Worm (Caenorhabditis elegans) whole organism, young adult: Measurements from ENCODE around the gene Y37H2A.10.
A peak's percentile ranks its signal among the peaks of the same experiment; 100 is the strongest.

ENCODE experiments used
- B0019.2 ChIP-seq: fragments of 200-800 bp; sonication (Bioruptor generic); conservative IDR thresholded peaks from 2 replicates; pipeline ENCODE4 v1.3.6; 2022; ENCODE audit warnings: missing genetic modification reagents, missing genetic modification characterization, missing compliant biosample characterization
- F22D6.2 ChIP-seq: sonication (generic microtip); optimal IDR thresholded peaks from 2 replicates; lab custom pipeline; 2016; ENCODE audit warnings: mild to moderate bottlenecking, missing genetic modification characterization, missing compliant biosample characterization
- F23B12.7 ChIP-seq: sonication (generic microtip); optimal IDR thresholded peaks from 2 replicates; lab custom pipeline; 2017; ENCODE audit warnings: missing genetic modification characterization, mild to moderate bottlenecking, missing compliant biosample characterization, antibody characterized with exemption, moderate library complexity; ENCODE audit not compliant: insufficient read depth
- F39B2.1 ChIP-seq: fragments of 200-800 bp; sonication (Bioruptor generic); IDR thresholded peaks from 2 replicates; pipeline ENCODE4 v1.3.6; 2022; ENCODE audit warnings: missing genetic modification reagents, missing genetic modification characterization, missing compliant biosample characterization
- F49E8.2 ChIP-seq: sonication (generic microtip); optimal IDR thresholded peaks from 3 replicates; lab custom pipeline; 2017; ENCODE audit warnings: missing genetic modification characterization, mild to moderate bottlenecking, missing compliant biosample characterization, antibody characterized with exemption, moderate library complexity; ENCODE audit not compliant: insufficient read depth
- F52B5.7 ChIP-seq: sonication (generic microtip); optimal IDR thresholded peaks from 2 replicates; lab custom pipeline; 2016; ENCODE audit warnings: mild to moderate bottlenecking, missing genetic modification characterization, missing compliant biosample characterization
- F55B11.4 ChIP-seq: sonication (generic microtip); optimal IDR thresholded peaks from 2 replicates; lab custom pipeline; 2016; ENCODE audit warnings: missing compliant biosample characterization, missing genetic modification characterization, borderline replicate concordance; ENCODE audit not compliant: insufficient read depth
- F57A8.1 ChIP-seq: fragments of 200-800 bp; sonication (Bioruptor generic); optimal IDR thresholded peaks from 2 replicates; lab custom pipeline; 2018; ENCODE audit warnings: mild to moderate bottlenecking, missing genetic modification characterization, moderate library complexity, missing compliant biosample characterization
- K11D2.4 ChIP-seq: fragments of 200-800 bp; sonication (Bioruptor generic); IDR thresholded peaks from 2 replicates; pipeline ENCODE4 v1.3.6; 2022; ENCODE audit warnings: missing genetic modification reagents, missing genetic modification characterization, missing compliant biosample characterization
- Y95B8A.8 ChIP-seq: fragments of 200-800 bp; sonication (Bioruptor generic); IDR thresholded peaks from 2 replicates; pipeline ENCODE4 v1.3.6; 2022; ENCODE audit warnings: missing genetic modification reagents, missing genetic modification characterization, missing compliant biosample characterization
- ZK185.1 ChIP-seq: sonication (generic microtip); optimal IDR thresholded peaks from 2 replicates; lab custom pipeline; 2016; ENCODE audit warnings: mild to moderate bottlenecking, missing genetic modification characterization, missing compliant biosample characterization; ENCODE audit not compliant: poor library complexity, severe bottlenecking
- ama-1 ChIP-seq, 3 experiments: fragments of 150-350 bp in 1 of 3; sonication (generic microtip) in 2 of 3; optimal IDR thresholded peaks; 2 replicates each; lab custom pipeline; 2014 to 2018; ENCODE audit warnings: missing biosample characterization in 2 of 3, missing genetic modification characterization in 2 of 3, missing genetic modification reagents in 2 of 3
- aptf-2 ChIP-seq: fragments of 200-800 bp; sonication (Bioruptor generic); conservative IDR thresholded peaks from 2 replicates; pipeline ENCODE4 v1.3.6; 2022; ENCODE audit warnings: missing genetic modification reagents, missing genetic modification characterization, missing compliant biosample characterization
- attf-5 ChIP-seq: fragments of 200-800 bp; sonication (Bioruptor generic); optimal IDR thresholded peaks from 2 replicates; lab custom pipeline; 2018; ENCODE audit warnings: mild to moderate bottlenecking, missing genetic modification characterization, missing compliant biosample characterization
- cebp-1 ChIP-seq, 2 experiments: fragments of 200-800 bp in 1 of 2; sonication (Bioruptor generic) in 1 of 2; sonication (generic microtip) in 1 of 2; IDR thresholded peaks in 1 of 2; optimal IDR thresholded peaks in 1 of 2; 2 replicates each; pipeline versions ENCODE4 v1.3.6 to Lab custom; 2017 to 2022; ENCODE audit warnings: missing compliant biosample characterization in 2 of 2, missing genetic modification characterization in 2 of 2, mild to moderate bottlenecking in 1 of 2, missing genetic modification reagents in 1 of 2, moderate library complexity in 1 of 2
- ceh-91 ChIP-seq: fragments of 200-800 bp; sonication (Bioruptor generic); IDR thresholded peaks from 2 replicates; pipeline ENCODE4 v1.3.6; 2022; ENCODE audit warnings: missing genetic modification reagents, missing genetic modification characterization, missing compliant biosample characterization
- chd-7 ChIP-seq: sonication (generic microtip); optimal IDR thresholded peaks from 2 replicates; lab custom pipeline; 2016; ENCODE audit warnings: mild to moderate bottlenecking, missing genetic modification characterization, moderate library complexity, missing compliant biosample characterization
- die-1 ChIP-seq: sonication (generic microtip); optimal IDR thresholded peaks from 2 replicates; lab custom pipeline; 2016; ENCODE audit warnings: missing genotype, mild to moderate bottlenecking, missing genetic modification characterization, missing compliant biosample characterization
- dox-1 ChIP-seq: fragments of 200-800 bp; sonication (Bioruptor generic); IDR thresholded peaks from 2 replicates; pipeline ENCODE4 v1.3.6; 2022; ENCODE audit warnings: missing genetic modification reagents, missing genetic modification characterization, missing compliant biosample characterization
- dpff-1 ChIP-seq: sonication (generic microtip); optimal IDR thresholded peaks from 2 replicates; lab custom pipeline; 2017; ENCODE audit warnings: mild to moderate bottlenecking, missing genetic modification characterization, missing compliant biosample characterization
- dpl-1 ChIP-seq: fragments of 150-350 bp; optimal IDR thresholded peaks from 2 replicates; lab custom pipeline; 2014; ENCODE audit warnings: missing biosample characterization, missing genetic modification reagents, missing genetic modification characterization
- egl-44 ChIP-seq: fragments of 200-800 bp; sonication (Bioruptor generic); IDR thresholded peaks from 2 replicates; pipeline ENCODE4 v1.3.6; 2022; ENCODE audit warnings: missing genetic modification reagents, missing genetic modification characterization, missing compliant biosample characterization
- gei-17 ChIP-seq: fragments of 200-800 bp; sonication (Bioruptor generic); optimal IDR thresholded peaks from 2 replicates; lab custom pipeline; 2018; ENCODE audit warnings: mild to moderate bottlenecking, missing genetic modification characterization, missing compliant biosample characterization
- hmg-20 ChIP-seq: fragments of 200-800 bp; sonication (Bioruptor generic); IDR thresholded peaks from 2 replicates; pipeline ENCODE4 v1.3.6; 2022; ENCODE audit warnings: missing genetic modification reagents, missing genetic modification characterization, missing compliant biosample characterization
- hsf-1 ChIP-seq: fragments of 200-800 bp; sonication (Bioruptor generic); IDR thresholded peaks from 2 replicates; pipeline ENCODE4 v1.3.6; 2022; ENCODE audit warnings: missing genetic modification reagents, missing genetic modification characterization, missing compliant biosample characterization
- lin-35 ChIP-seq, 3 experiments: fragments of 150-350 bp in 2 of 3; sonication (generic microtip) in 1 of 3; optimal IDR thresholded peaks; 2 replicates each; lab custom pipeline; 2014 to 2018; ENCODE audit warnings: missing biosample characterization in 3 of 3, missing genetic modification characterization in 3 of 3, missing genetic modification reagents in 3 of 3
- lin-54 ChIP-seq: fragments of 200-800 bp; sonication (Bioruptor generic); optimal IDR thresholded peaks from 2 replicates; lab custom pipeline; 2018; ENCODE audit warnings: mild to moderate bottlenecking, missing genetic modification characterization, missing compliant biosample characterization
- madf-8 ChIP-seq: fragments of 200-800 bp; sonication (Bioruptor generic); conservative IDR thresholded peaks from 2 replicates; pipeline ENCODE4 v1.3.6; 2022; ENCODE audit warnings: missing genetic modification reagents, missing genetic modification characterization, missing compliant biosample characterization
- mel-28 ChIP-seq: sonication (generic microtip); optimal IDR thresholded peaks from 2 replicates; lab custom pipeline; 2016; ENCODE audit warnings: borderline replicate concordance, mild to moderate bottlenecking, missing genetic modification characterization, missing compliant biosample characterization
- nhr-120 ChIP-seq: fragments of 200-800 bp; sonication (Bioruptor generic); IDR thresholded peaks from 2 replicates; pipeline ENCODE4 v1.3.6; 2022; ENCODE audit warnings: missing genetic modification characterization, missing compliant biosample characterization
- nhr-80 ChIP-seq: sonication (generic microtip); optimal IDR thresholded peaks from 2 replicates; lab custom pipeline; 2016; ENCODE audit warnings: missing genetic modification characterization, missing compliant biosample characterization
- pbrm-1 ChIP-seq: fragments of 200-800 bp; sonication (Bioruptor generic); IDR thresholded peaks from 2 replicates; pipeline ENCODE4 v1.3.6; 2022; ENCODE audit warnings: missing genetic modification reagents, missing genetic modification characterization, missing compliant biosample characterization
- pha-4 ChIP-seq: fragments of 150-350 bp; sonication (generic microtip); optimal IDR thresholded peaks from 2 replicates; lab custom pipeline; 2014; ENCODE audit warnings: missing biosample characterization, missing genetic modification reagents, missing genetic modification characterization
- rcor-1 ChIP-seq: fragments of 200-800 bp; sonication (Bioruptor generic); IDR thresholded peaks from 2 replicates; pipeline ENCODE4 v1.3.6; 2022; ENCODE audit warnings: missing genetic modification reagents, missing genetic modification characterization, missing compliant biosample characterization
- rec-8 ChIP-seq, 2 experiments: sonication (generic microtip); optimal IDR thresholded peaks; 2 replicates each; lab custom pipeline; 2016; ENCODE audit warnings: mild to moderate bottlenecking in 2 of 2, missing genetic modification characterization in 2 of 2, missing genetic modification reagents in 2 of 2, missing genotype in 2 of 2, missing biosample characterization in 1 of 2, missing compliant biosample characterization in 1 of 2, moderate library complexity in 1 of 2
- repo-1 ChIP-seq: sonication (generic microtip); optimal IDR thresholded peaks from 2 replicates; lab custom pipeline; 2017; ENCODE audit warnings: mild to moderate bottlenecking, missing genetic modification characterization, missing compliant biosample characterization
- rpc-1 ChIP-seq, 2 experiments: fragments of 150-350 bp in 1 of 2; sonication (generic microtip) in 1 of 2; optimal IDR thresholded peaks; 2 replicates each; lab custom pipeline; 2014 to 2018; ENCODE audit warnings: missing biosample characterization in 1 of 2, missing genetic modification characterization in 1 of 2, missing genetic modification reagents in 1 of 2, missing genotype in 1 of 2
- tbx-9 ChIP-seq: sonication (generic microtip); optimal IDR thresholded peaks from 2 replicates; lab custom pipeline; 2016; ENCODE audit warnings: borderline replicate concordance, missing genetic modification characterization, inconsistent platforms, missing compliant biosample characterization
- unc-130 ChIP-seq: sonication (generic microtip); optimal IDR thresholded peaks from 2 replicates; lab custom pipeline; 2016; ENCODE audit warnings: missing genetic modification reagents, missing genetic modification characterization, missing compliant biosample characterization
- zfh-2 ChIP-seq: fragments of 200-800 bp; sonication (Bioruptor generic); conservative IDR thresholded peaks from 2 replicates; pipeline ENCODE4 v1.3.6; 2022; ENCODE audit warnings: missing genetic modification reagents, missing genetic modification characterization, missing compliant biosample characterization

Y37H2A.10 gene

ce11 chrV:18144442-18144841, 5.6 kb downstream of the Y37H2A.10 start:
- TF ChIP-seq dpff-1 (tag; lab: Kevin White, UChicago), result no peak
- no peak for TF ChIP-seq aptf-2 (GFP tag; lab: Robert Waterston, UW)
- no peak for TF ChIP-seq ZK185.1
- no peak for TF ChIP-seq nhr-120 (GFP tag; lab: Robert Waterston, UW)
- TF ChIP-seq die-1, result no peak
- no peak for TF ChIP-seq K11D2.4 (GFP tag; lab: Robert Waterston, UW)
- TF ChIP-seq zfh-2 (GFP tag; lab: Robert Waterston, UW), result no peak
- no peak for TF ChIP-seq mel-28 (tag; lab: Kevin White, UChicago)
- TF ChIP-seq F23B12.7 (tag; lab: Kevin White, UChicago), result no peak
- TF ChIP-seq F55B11.4 (tag; lab: Kevin White, UChicago), result no peak
- TF ChIP-seq B0019.2, result no peak
- TF ChIP-seq F22D6.2 (tag; lab: Kevin White, UChicago), result no peak
- no peak for TF ChIP-seq repo-1 (tag; lab: Kevin White, UChicago)
- TF ChIP-seq ceh-91 (GFP tag; lab: Robert Waterston, UW), result no peak
- no peak for TF ChIP-seq F49E8.2 (tag; lab: Kevin White, UChicago)
- no peak for TF ChIP-seq rcor-1 (GFP tag; lab: Robert Waterston, UW)
- TF ChIP-seq attf-5 (GFP tag; lab: Kevin White, UChicago), result no peak

ce11 chrV:18146077-18146476, 7.3 kb downstream of the Y37H2A.10 start, which contains the start of gene C14A6.3:
C14A6.3 (plus strand) TSS chrV:18146377.
- TF ChIP-seq pbrm-1 (GFP tag; lab: Robert Waterston, UW), result no peak
- no peak for TF ChIP-seq hmg-20
- no peak for TF ChIP-seq dpl-1 (GFP tag; lab: Kevin White, UChicago)
- TF ChIP-seq gei-17 (GFP tag; lab: Kevin White, UChicago), result no peak
- TF ChIP-seq, all 124 proteins: peak for 0

ce11 chrV:18157707-18158106, 18.9 kb downstream of the Y37H2A.10 start, which contains the start of gene clec-48:
clec-48 (plus strand) TSS chrV:18158026.
- peak; percentile 9 for TF ChIP-seq nhr-80 (tag; lab: Kevin White, UChicago)
- no peak for TF ChIP-seq F39B2.1 (GFP tag; lab: Robert Waterston, UW)

- TF ChIP-seq unc-130 (GFP tag; lab: Kevin White, UChicago), result no peak
- TF ChIP-seq Y95B8A.8 (GFP tag; lab: Robert Waterston, UW), result no peak
- no peak for TF ChIP-seq tbx-9 (tag; lab: Kevin White, UChicago)
- no peak for TF ChIP-seq dpl-1 (GFP tag; lab: Kevin White, UChicago)
These were observed 19.4 kb downstream of the Y37H2A.10 start for ce11 chrV:18158172-18158571.

ce11 chrV:18161228-18161627, 22.4 kb downstream of the Y37H2A.10 start, which contains the start of gene C14A6.13:
C14A6.13 (minus strand) TSS chrV:18161328.
- no peak for TF ChIP-seq lin-35 (GFP tag; optimal IDR thresholded peaks at IDR 0.05; lab: Kevin White, UChicago)
- no peak for TF ChIP-seq hsf-1 (GFP tag; lab: Robert Waterston, UW)
- TF ChIP-seq dpff-1 (tag; lab: Kevin White, UChicago), result no peak
- no peak for TF ChIP-seq ama-1 (optimal IDR thresholded peaks at IDR 0.05; lab: Kevin White, UChicago)
- TF ChIP-seq ama-1 (GFP tag; optimal IDR thresholded peaks at IDR 0.05; lab: Kevin White, UChicago), result no peak
- no peak for TF ChIP-seq F52B5.7 (tag; lab: Kevin White, UChicago)
- TF ChIP-seq ZK185.1, result no peak
- TF ChIP-seq madf-8, result no peak
- no peak for TF ChIP-seq rpc-1 (optimal IDR thresholded peaks at IDR 0.05; lab: Kevin White, UChicago)
- TF ChIP-seq rpc-1 (tag; optimal IDR thresholded peaks at IDR 0.05; lab: Kevin White, UChicago), result no peak
- TF ChIP-seq rec-8 (tag; optimal IDR thresholded peaks at IDR 0.05; lab: Kevin White, UChicago), result no peak
- no peak for TF ChIP-seq F57A8.1
- TF ChIP-seq pha-4 (tag; lab: Kevin White, UChicago), result no peak
- no peak for TF ChIP-seq cebp-1 (GFP tag; IDR thresholded peaks at IDR 0.05; lab: Robert Waterston, UW)
- TF ChIP-seq cebp-1 (tag; optimal IDR thresholded peaks at IDR 0.05; lab: Kevin White, UChicago), result no peak
- TF ChIP-seq egl-44 (GFP tag; lab: Robert Waterston, UW), result no peak
- no peak for TF ChIP-seq lin-54
- TF ChIP-seq dox-1 (GFP tag; lab: Robert Waterston, UW), result no peak
- TF ChIP-seq tbx-9 (tag; lab: Kevin White, UChicago), result no peak
- no peak for TF ChIP-seq chd-7
